Fruit fly (Drosophila melanogaster): ENCODE data around the gene Rh7.

Gene Rh7

DNA sequence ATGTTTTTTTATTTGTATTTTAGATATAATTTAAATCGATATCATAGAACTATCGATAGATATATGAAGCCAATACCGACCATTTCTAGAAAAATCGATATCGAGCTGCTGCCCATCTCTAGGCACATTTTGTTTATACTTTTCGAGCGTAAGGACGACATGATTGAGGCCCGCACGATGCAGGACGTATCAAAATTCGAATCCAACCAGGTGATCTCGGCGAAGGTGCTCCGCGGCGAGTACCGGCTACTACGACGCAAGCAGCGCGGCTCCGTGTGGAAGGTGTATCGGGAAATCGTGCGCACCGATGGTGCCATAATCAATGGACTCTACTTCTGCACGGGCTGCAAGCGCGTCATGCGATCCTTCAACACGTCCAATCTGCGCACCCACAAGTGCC lies 57.1 kb downstream of the Rh7 start, which contains the start of gene ssp (continued):
- TF ChIP-seq BEAF-32 (GFP tag; optimal IDR thresholded peaks at IDR 0.05), result peak; percentile 77
- TF ChIP-seq CG34422 (GFP tag; IDR thresholded peaks at IDR 0.05), result peak; percentile 20; the same call in 1 of the 3 replicates
- TF ChIP-seq trem (tag; optimal IDR thresholded peaks at IDR 0.05), result peak; percentile 41
- peak; percentile 61 for TF ChIP-seq inv (GFP tag; IDR thresholded peaks at IDR 0.05; ENCODE audit: partially characterized antibody)
- TF ChIP-seq CG13287 (GFP tag; IDR thresholded peaks at IDR 0.05; ENCODE audit: partially characterized antibody), result peak; percentile 91
- TF ChIP-seq amos (GFP tag; IDR thresholded peaks at IDR 0.05; ENCODE audit: partially characterized antibody), result peak; percentile 79
- TF ChIP-seq tna (GFP tag; IDR thresholded peaks at IDR 0.05; ENCODE audit: partially characterized antibody), result peak; percentile 59
- TF ChIP-seq Hand (GFP tag; optimal IDR thresholded peaks at IDR 0.05), result no peak
- no peak for TF ChIP-seq CG4404 (GFP tag; IDR thresholded peaks at IDR 0.05)
- TF ChIP-seq CG16813 (GFP tag; IDR thresholded peaks at IDR 0.05; ENCODE audit: partially characterized antibody), result peak; percentile 68
- TF ChIP-seq CG4617 (GFP tag; optimal IDR thresholded peaks at IDR 0.05; ENCODE audit: borderline replicate concordance), result peak; percentile 43
- TF ChIP-seq ERR (GFP tag; optimal IDR thresholded peaks at IDR 0.05), result no peak
- no peak for TF ChIP-seq CG6683 (GFP tag; optimal IDR thresholded peaks at IDR 0.05)
- peak; percentile 70 for TF ChIP-seq vnd (GFP tag; IDR thresholded peaks at IDR 0.05; ENCODE audit: partially characterized antibody)
- peak; percentile 75 for TF ChIP-seq CG2129 (GFP tag; IDR thresholded peaks at IDR 0.05; ENCODE audit: partially characterized antibody)
- no peak for TF ChIP-seq CG13424 (tag; optimal IDR thresholded peaks at IDR 0.05)
- no peak for TF ChIP-seq zen (tag; optimal IDR thresholded peaks at IDR 0.05)
- TF ChIP-seq CG34224 (GFP tag; IDR thresholded peaks at IDR 0.05; ENCODE audit: partially characterized antibody), result peak; percentile 88
- TF ChIP-seq chinmo (GFP tag; IDR thresholded peaks at IDR 0.05; ENCODE audit: partially characterized antibody), result 0 out of 4 replicates have a peak, but pooled peaks have one; percentile 27
- peak; percentile 46 for TF ChIP-seq CG10267 (tag; optimal IDR thresholded peaks at IDR 0.05)
- TF ChIP-seq CG17829 (tag; optimal IDR thresholded peaks at IDR 0.05), result peak; percentile 14
- TF ChIP-seq Dref (GFP tag; IDR thresholded peaks at IDR 0.05), result peak; percentile 87
- 0 out of 2 replicates have a peak, but pooled peaks have one; percentile 14 for TF ChIP-seq CG4360 (GFP tag; IDR thresholded peaks at IDR 0.05)
- no peak for TF ChIP-seq CG10209 (GFP tag; optimal IDR thresholded peaks at IDR 0.05)
- peak; percentile 75 for TF ChIP-seq MBD-R2 (GFP tag; IDR thresholded peaks at IDR 0.05)
- no peak for TF ChIP-seq CG8089 (GFP tag; optimal IDR thresholded peaks at IDR 0.05)
- TF ChIP-seq CG7963 (GFP tag; IDR thresholded peaks at IDR 0.05; ENCODE audit: partially characterized antibody), result peak; percentile 36; the same call in 1 of the 3 replicates
- TF ChIP-seq CG12236 (GFP tag; optimal IDR thresholded peaks at IDR 0.05), result no peak
- TF ChIP-seq CG8924 (tag; optimal IDR thresholded peaks at IDR 0.05), result peak; percentile 4
- peak; percentile 82 for TF ChIP-seq MESR4 (GFP tag; optimal IDR thresholded peaks at IDR 0.05)
- peak; percentile 89 for TF ChIP-seq unc-4 (GFP tag; IDR thresholded peaks at IDR 0.05; ENCODE audit: partially characterized antibody)
- TF ChIP-seq nerfin-2 (GFP tag; IDR thresholded peaks at IDR 0.05; ENCODE audit: partially characterized antibody), result peak; percentile 61
- TF ChIP-seq mld (GFP tag; IDR thresholded peaks at IDR 0.05; ENCODE audit: partially characterized antibody), result peak; percentile 66; the same call in 1 of the 3 replicates
- no peak for TF ChIP-seq CG5953 (GFP tag; IDR thresholded peaks at IDR 0.05)
- peak; percentile 21 for TF ChIP-seq CG12391 (tag; optimal IDR thresholded peaks at IDR 0.05)
- no peak for TF ChIP-seq Trl (optimal IDR thresholded peaks at IDR 0.05)
- no peak for TF ChIP-seq Trl (GFP tag; optimal IDR thresholded peaks at IDR 0.05)
- TF ChIP-seq Sry-δ (GFP tag; optimal IDR thresholded peaks at IDR 0.05), result peak; percentile 85
- no peak for TF ChIP-seq CG15696 (tag; optimal IDR thresholded peaks at IDR 0.05)
- TF ChIP-seq gsb-n (tag; optimal IDR thresholded peaks at IDR 0.05), result no peak
- TF ChIP-seq CG4328 (GFP tag; optimal IDR thresholded peaks at IDR 0.05), result no peak
- no peak for TF ChIP-seq Gsc (GFP tag; IDR thresholded peaks at IDR 0.05)
- TF ChIP-seq onecut (GFP tag; IDR thresholded peaks at IDR 0.05), result peak; percentile 30; the same call in 1 of the 2 replicates
- peak; percentile 16 for TF ChIP-seq CG2712 (tag; optimal IDR thresholded peaks at IDR 0.05)
- peak; percentile 86 for TF ChIP-seq Opbp (GFP tag; IDR thresholded peaks at IDR 0.05; ENCODE audit: partially characterized antibody)
- no peak for TF ChIP-seq en (GFP tag; optimal IDR thresholded peaks at IDR 0.05)
- no peak for TF ChIP-seq Hmx (GFP tag; optimal IDR thresholded peaks at IDR 0.05)
- TF ChIP-seq CG17328 (GFP tag; IDR thresholded peaks at IDR 0.05), result no peak
- TF ChIP-seq bbx (GFP tag; IDR thresholded peaks at IDR 0.05; ENCODE audit: partially characterized antibody), result peak; percentile 86

Data from whole organism, embryonic.